Worm (Caenorhabditis elegans) whole organism, young adult: ENCODE measurements around the gene htp-1.

Experiments used
- F49E8.2 ChIP-seq: sonication (generic microtip); optimal IDR thresholded peaks from 3 replicates; lab custom pipeline; 2017; ENCODE audit warnings: missing genetic modification characterization, mild to moderate bottlenecking, missing compliant biosample characterization, antibody characterized with exemption, moderate library complexity; ENCODE audit not compliant: insufficient read depth
- F52B5.7 ChIP-seq: sonication (generic microtip); optimal IDR thresholded peaks from 2 replicates; lab custom pipeline; 2016; ENCODE audit warnings: mild to moderate bottlenecking, missing genetic modification characterization, missing compliant biosample characterization
- T26A5.8 ChIP-seq: sonication (generic microtip); optimal IDR thresholded peaks from 2 replicates; lab custom pipeline; 2016; ENCODE audit warnings: missing genetic modification characterization, missing compliant biosample characterization
- Y53G8AR.9 ChIP-seq: fragments of 200-800 bp; sonication (Bioruptor generic); conservative IDR thresholded peaks from 2 replicates; pipeline ENCODE4 v1.3.6; 2022; ENCODE audit warnings: missing genetic modification reagents, missing genetic modification characterization, missing compliant biosample characterization
- ama-1 ChIP-seq, 3 experiments: fragments of 150-350 bp in 1 of 3; sonication (generic microtip) in 2 of 3; optimal IDR thresholded peaks; 2 replicates each; lab custom pipeline; 2014 to 2018; ENCODE audit warnings: missing biosample characterization in 2 of 3, missing genetic modification characterization in 2 of 3, missing genetic modification reagents in 2 of 3
- madf-10 ChIP-seq: sonication (generic microtip); optimal IDR thresholded peaks from 2 replicates; lab custom pipeline; 2016; ENCODE audit warnings: mild to moderate bottlenecking, missing genetic modification characterization, missing compliant biosample characterization
- mes-4 ChIP-seq: sonication (generic microtip); optimal IDR thresholded peaks from 2 replicates; lab custom pipeline; 2016; ENCODE audit warnings: missing genotype, missing genetic modification characterization, missing compliant biosample characterization
- somi-1 ChIP-seq: fragments of 200-800 bp; sonication (Bioruptor generic); optimal IDR thresholded peaks from 2 replicates; lab custom pipeline; 2018; ENCODE audit warnings: mild to moderate bottlenecking, missing genetic modification characterization, missing compliant biosample characterization
- xnd-1 ChIP-seq: sonication (generic microtip); optimal IDR thresholded peaks from 2 replicates; lab custom pipeline; 2016; ENCODE audit warnings: missing genotype, missing genetic modification reagents, missing genetic modification characterization, missing compliant biosample characterization
- zim-3 ChIP-seq: sonication (generic microtip); optimal IDR thresholded peaks from 2 replicates; lab custom pipeline; 2017; ENCODE audit warnings: mild to moderate bottlenecking, missing genetic modification characterization, moderate library complexity, missing compliant biosample characterization
- ztf-28 ChIP-seq: fragments of 200-800 bp; sonication (Bioruptor generic); IDR thresholded peaks from 2 replicates; pipeline ENCODE4 v1.3.6; 2022; ENCODE audit warnings: missing genetic modification reagents, missing genetic modification characterization, missing compliant biosample characterization

- TF ChIP-seq madf-10 (tag; lab: Kevin White, UChicago) (peak; percentile 2), F52B5.7 (tag; lab: Kevin White, UChicago) (no peak), xnd-1 (tag; lab: Kevin White, UChicago) (no peak), ama-1 (optimal IDR thresholded peaks at IDR 0.05; lab: Kevin White, UChicago) (no peak), ama-1 (GFP tag; optimal IDR thresholded peaks at IDR 0.05; lab: Kevin White, UChicago) (no peak), T26A5.8 (tag; lab: Kevin White, UChicago) (no peak), F49E8.2 (tag; lab: Kevin White, UChicago) (no peak), mes-4 (tag; lab: Kevin White, UChicago) (no peak), somi-1 (GFP tag; lab: Kevin White, UChicago) (no peak), ztf-28 (GFP tag; lab: Robert Waterston, UW) (no peak), zim-3 (tag; lab: Kevin White, UChicago) (no peak), Y53G8AR.9 (no peak)
These were observed 2.8 kb downstream of the htp-1 start, which contains the start of gene elo-6 for ce11 chrIV:5388477-5389065.
